Worm (Caenorhabditis elegans): ENCODE results near the gene C56G2.15.

DNA sequence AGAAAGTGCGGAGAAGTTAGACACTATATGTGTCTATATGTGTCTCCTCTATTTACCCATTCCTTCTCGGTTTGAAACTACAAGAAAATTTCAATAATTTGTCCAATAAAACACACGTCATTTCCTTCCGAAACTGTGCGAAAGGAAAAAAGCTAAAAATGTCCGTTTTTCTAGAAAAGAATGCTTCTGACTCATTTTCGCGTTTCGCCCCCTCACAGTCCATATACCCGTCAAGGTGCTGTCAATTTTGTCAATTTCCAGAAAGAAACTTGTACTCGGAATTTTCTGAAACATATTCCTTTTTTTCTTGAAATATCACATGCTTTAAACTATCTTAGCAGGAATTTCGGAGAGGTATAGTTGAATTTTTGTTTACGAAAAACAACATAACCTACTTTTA, 35.1 kb upstream of the C56G2.15 start:
- no peak for TF ChIP-seq hlh-6 (tag; optimal IDR thresholded peaks at IDR 0.05)
- TF ChIP-seq odd-2 (tag; optimal IDR thresholded peaks at IDR 0.05): no peak
- no peak for TF ChIP-seq rnt-1 (tag; optimal IDR thresholded peaks at IDR 0.05)
- no peak for TF ChIP-seq pha-2 (tag; optimal IDR thresholded peaks at IDR 0.05)
- TF ChIP-seq ceh-24 (tag; optimal IDR thresholded peaks at IDR 0.05): no peak
- TF ChIP-seq nhr-11 (tag; optimal IDR thresholded peaks at IDR 0.05): no peak
- TF ChIP-seq hlh-15 (tag; optimal IDR thresholded peaks at IDR 0.05): no peak
- TF ChIP-seq hlh-30 (tag; optimal IDR thresholded peaks at IDR 0.05; ENCODE audit: insufficient read depth): no peak
- no peak for TF ChIP-seq hlh-13 (GFP tag; optimal IDR thresholded peaks at IDR 0.05)
- TF ChIP-seq elt-2 (tag; optimal IDR thresholded peaks at IDR 0.05): no peak
- no peak for TF ChIP-seq F13H6.1 (tag; optimal IDR thresholded peaks at IDR 0.05)
- TF ChIP-seq Y22D7AL.16 (tag; optimal IDR thresholded peaks at IDR 0.05): no peak
- no peak for TF ChIP-seq lin-11 (tag; optimal IDR thresholded peaks at IDR 0.05)
- TF ChIP-seq fkh-10 (GFP tag; optimal IDR thresholded peaks at IDR 0.05): no peak
